Worm (Caenorhabditis elegans): Measurements from ENCODE around the gene srbc-6.

DNA sequence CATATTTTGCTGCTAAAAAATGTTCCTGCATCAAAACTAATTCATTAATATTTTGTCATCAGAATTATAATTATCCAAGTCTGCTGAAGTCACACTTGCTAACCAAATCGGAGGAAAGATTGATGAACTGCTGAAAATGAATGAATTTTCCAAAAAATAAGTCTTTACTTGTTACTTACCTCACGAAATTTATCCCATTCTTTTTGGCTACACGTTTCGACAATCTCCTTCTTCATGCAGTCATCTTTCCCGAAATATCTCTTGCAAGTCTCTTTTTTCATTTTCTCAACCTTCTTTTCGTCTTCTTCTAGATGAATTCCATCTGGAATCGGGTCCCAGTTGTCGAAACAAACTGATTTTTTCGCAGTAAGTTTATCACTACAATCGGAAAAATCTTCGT lies 11.6 kb upstream of the srbc-6 start:
- TF ChIP-seq unc-62 (GFP tag; optimal IDR thresholded peaks at IDR 0.05) (no peak), blmp-1 (tag; optimal IDR thresholded peaks at IDR 0.05) (no peak), nhr-12 (tag; optimal IDR thresholded peaks at IDR 0.05) (no peak), nhr-76 (tag; optimal IDR thresholded peaks at IDR 0.05) (no peak), lsy-2 (tag; optimal IDR thresholded peaks at IDR 0.05) (no peak), lin-13 (tag; optimal IDR thresholded peaks at IDR 0.05) (no peak), elt-1 (tag; optimal IDR thresholded peaks at IDR 0.05; ENCODE audit: borderline replicate concordance, insufficient read depth) (no peak), mep-1 (tag; optimal IDR thresholded peaks at IDR 0.05) (no peak), unc-39 (tag; optimal IDR thresholded peaks at IDR 0.05) (no peak), flh-1 (GFP tag; optimal IDR thresholded peaks at IDR 0.05) (no peak), mab-5 (tag; optimal IDR thresholded peaks at IDR 0.05) (no peak), nhr-237 (tag; optimal IDR thresholded peaks at IDR 0.05) (no peak), lin-32 (GFP tag; optimal IDR thresholded peaks at IDR 0.05) (no peak), nhr-28 (tag; optimal IDR thresholded peaks at IDR 0.05) (no peak)
